Fruit fly (Drosophila melanogaster) whole organism, embryonic: Measurements from ENCODE around the gene CG13070.

Source experiments
- Ada2b ChIP-seq: fragments of 200-800 bp; sonication (Bioruptor generic); IDR thresholded peaks from 2 replicates; pipeline ENCODE4 v1.3.6; 2022; ENCODE audit warnings: missing biosample characterization, missing genetic modification characterization
- Aef1 ChIP-seq: fragments of 200-800 bp; sonication (Bioruptor generic); IDR thresholded peaks from 3 replicates; pipeline ENCODE4 v1.3.6; 2022; ENCODE audit warnings: missing biosample characterization, missing genetic modification characterization
- B-H1 ChIP-seq: fragments of 200-800 bp; sonication (Bioruptor generic); IDR thresholded peaks from 3 replicates; pipeline ENCODE4 v1.3.6; 2022; ENCODE audit warnings: missing biosample characterization, missing genetic modification characterization
- Bdp1 ChIP-seq: fragments of 200-800 bp; sonication (Bioruptor generic); optimal IDR thresholded peaks from 3 replicates; lab custom pipeline; 2016; ENCODE audit warnings: missing biosample characterization, missing genetic modification characterization
- CG10321 ChIP-seq: fragments of 200-800 bp; sonication (Bioruptor generic); IDR thresholded peaks from 2 replicates; pipeline ENCODE4 v1.3.6; 2022; ENCODE audit warnings: missing biosample characterization, missing genetic modification characterization
- CG10366 ChIP-seq: fragments of 200-800 bp; sonication (Bioruptor generic); IDR thresholded peaks from 2 replicates; pipeline ENCODE4 v1.3.6; 2022; ENCODE audit warnings: missing biosample characterization, missing genetic modification characterization
- CG10654 ChIP-seq: fragments of 200-800 bp; sonication (Bioruptor generic); optimal IDR thresholded peaks from 2 replicates; lab custom pipeline; 2016; ENCODE audit warnings: missing biosample characterization, missing genetic modification characterization
- CG12104 ChIP-seq: fragments of 200-800 bp; sonication (Bioruptor generic); optimal IDR thresholded peaks from 3 replicates; lab custom pipeline; 2016; ENCODE audit warnings: missing biosample characterization, missing genetic modification characterization
- CG12219 ChIP-seq: fragments of 200-800 bp; sonication (Bioruptor generic); optimal IDR thresholded peaks from 3 replicates; lab custom pipeline; 2018; ENCODE audit warnings: missing biosample characterization, mild to moderate bottlenecking, missing genetic modification characterization
- CG13296 ChIP-seq: fragments of 200-800 bp; sonication (Bioruptor generic); optimal IDR thresholded peaks from 3 replicates; lab custom pipeline; 2018; ENCODE audit warnings: missing biosample characterization, mild to moderate bottlenecking, missing genetic modification characterization
- CG14050 ChIP-seq: fragments of 200-800 bp; sonication (Bioruptor generic); IDR thresholded peaks from 3 replicates; pipeline ENCODE4 v1.3.6; 2022; ENCODE audit warnings: missing biosample characterization, missing genetic modification characterization
- CG15269 ChIP-seq: fragments of 200-800 bp; sonication (Bioruptor generic); optimal IDR thresholded peaks from 2 replicates; lab custom pipeline; 2018; ENCODE audit warnings: missing biosample characterization, mild to moderate bottlenecking, missing genetic modification characterization, moderate library complexity
- CG1603 ChIP-seq: fragments of 200-800 bp; sonication (Bioruptor generic); optimal IDR thresholded peaks from 2 replicates; lab custom pipeline; 2019; ENCODE audit warnings: missing biosample characterization, mild to moderate bottlenecking, missing genetic modification characterization, moderate library complexity
- CG17385 ChIP-seq: fragments of 200-800 bp; sonication (Bioruptor generic); optimal IDR thresholded peaks from 3 replicates; lab custom pipeline; 2018; ENCODE audit warnings: missing biosample characterization, mild to moderate bottlenecking, missing genetic modification characterization
- CG30403 ChIP-seq: fragments of 200-800 bp; sonication (Bioruptor generic); optimal IDR thresholded peaks from 3 replicates; lab custom pipeline; 2016; ENCODE audit warnings: missing biosample characterization, missing genetic modification characterization
- CG34422 ChIP-seq: fragments of 200-800 bp; sonication (Bioruptor generic); IDR thresholded peaks from 3 replicates; pipeline ENCODE4 v1.3.6; 2022; ENCODE audit warnings: missing biosample characterization, missing genetic modification characterization
- CG4730 ChIP-seq: fragments of 200-800 bp; sonication (Bioruptor generic); IDR thresholded peaks from 2 replicates; pipeline ENCODE4 v1.3.6; 2022; ENCODE audit warnings: missing biosample characterization, missing genetic modification characterization
- CG4854 ChIP-seq: fragments of 200-800 bp; sonication (Bioruptor generic); optimal IDR thresholded peaks from 2 replicates; lab custom pipeline; 2016; ENCODE audit warnings: missing biosample characterization, missing genetic modification characterization, inconsistent platforms
- CG7357 ChIP-seq: fragments of 200-800 bp; sonication (Bioruptor generic); IDR thresholded peaks from 3 replicates; pipeline ENCODE4 v1.3.6; 2022; ENCODE audit warnings: missing biosample characterization, missing genetic modification characterization
- CG7839 ChIP-seq: fragments of 200-800 bp; sonication (Bioruptor generic); optimal IDR thresholded peaks from 3 replicates; lab custom pipeline; 2018; ENCODE audit warnings: missing biosample characterization, mild to moderate bottlenecking, missing genetic modification characterization, moderate library complexity
- CG9437 ChIP-seq: fragments of 200-800 bp; sonication (Bioruptor generic); optimal IDR thresholded peaks from 2 replicates; lab custom pipeline; 2018; ENCODE audit warnings: missing biosample characterization, mild to moderate bottlenecking, missing genetic modification characterization
- E2f2 ChIP-seq: fragments of 200-800 bp; sonication (Bioruptor generic); IDR thresholded peaks from 2 replicates; pipeline ENCODE4 v1.3.6; 2022; ENCODE audit warnings: missing biosample characterization, missing genetic modification characterization
- Hr3 ChIP-seq: fragments of 200-800 bp; sonication (Bioruptor generic); optimal IDR thresholded peaks from 3 replicates; lab custom pipeline; 2016; ENCODE audit warnings: missing biosample characterization, missing genetic modification characterization
- Hr51 ChIP-seq, 2 experiments: fragments of 200-800 bp; sonication (Bioruptor generic); optimal IDR thresholded peaks; 2 replicates in 1 of 2; 3 replicates in 1 of 2; lab custom pipeline; 2016 to 2018; ENCODE audit warnings: missing biosample characterization in 2 of 2, missing genetic modification characterization in 2 of 2, mild to moderate bottlenecking in 1 of 2, moderate library complexity in 1 of 2
- Lhr ChIP-seq: fragments of 200-800 bp; sonication (Bioruptor generic); optimal IDR thresholded peaks from 3 replicates; lab custom pipeline; 2017; ENCODE audit warnings: mild to moderate bottlenecking, missing biosample characterization, missing genetic modification reagents, missing genetic modification characterization
- Meics ChIP-seq: fragments of 200-800 bp; sonication (Bioruptor generic); optimal IDR thresholded peaks from 2 replicates; lab custom pipeline; 2017; ENCODE audit warnings: missing biosample characterization, mild to moderate bottlenecking, missing genetic modification characterization
- Nf-YA ChIP-seq: fragments of 200-800 bp; sonication (Bioruptor generic); IDR thresholded peaks from 2 replicates; pipeline ENCODE4 v1.3.6; 2022; ENCODE audit warnings: missing biosample characterization, missing genetic modification characterization
- Oli ChIP-seq: fragments of 200-800 bp; sonication (Bioruptor generic); optimal IDR thresholded peaks from 2 replicates; lab custom pipeline; 2018; ENCODE audit warnings: missing biosample characterization, mild to moderate bottlenecking, missing genetic modification characterization, moderate library complexity
- Sox102F ChIP-seq: fragments of 200-800 bp; sonication (Bioruptor generic); optimal IDR thresholded peaks from 2 replicates; lab custom pipeline; 2018; ENCODE audit warnings: missing biosample characterization, mild to moderate bottlenecking, missing genetic modification characterization, moderate library complexity
- ap ChIP-seq: fragments of 200-800 bp; sonication (Bioruptor generic); IDR thresholded peaks from 2 replicates; pipeline ENCODE4 v1.3.6; 2022; ENCODE audit warnings: missing biosample characterization, missing genetic modification characterization
- az2 ChIP-seq: fragments of 200-800 bp; sonication (Bioruptor generic); optimal IDR thresholded peaks from 3 replicates; lab custom pipeline; 2016; ENCODE audit warnings: missing biosample characterization, missing genetic modification characterization
- bowl ChIP-seq: fragments of 200-800 bp; sonication (Bioruptor generic); IDR thresholded peaks from 2 replicates; pipeline ENCODE4 v1.3.6; 2022; ENCODE audit warnings: missing biosample characterization, missing genetic modification characterization
- dpn ChIP-seq, 2 experiments: fragments of 200-800 bp; sonication (Bioruptor generic); optimal IDR thresholded peaks; 3 replicates each; lab custom pipeline; 2016; ENCODE audit warnings: missing biosample characterization in 2 of 2, missing genetic modification characterization in 2 of 2
- dysf ChIP-seq: fragments of 200-800 bp; sonication (Bioruptor generic); IDR thresholded peaks from 3 replicates; pipeline ENCODE4 v1.3.6; 2022; ENCODE audit warnings: missing biosample characterization, missing genetic modification characterization
- ems ChIP-seq: fragments of 200-800 bp; sonication (Bioruptor generic); optimal IDR thresholded peaks from 3 replicates; lab custom pipeline; 2016; ENCODE audit warnings: missing biosample characterization, missing genetic modification characterization
- esg ChIP-seq: fragments of 200-800 bp; sonication (Bioruptor generic); conservative IDR thresholded peaks from 2 replicates; pipeline ENCODE4 v1.3.6; 2022; ENCODE audit warnings: missing biosample characterization, missing genetic modification characterization
- fd3F ChIP-seq: fragments of 200-800 bp; sonication (Bioruptor generic); optimal IDR thresholded peaks from 2 replicates; lab custom pipeline; 2018; ENCODE audit warnings: missing biosample characterization, mild to moderate bottlenecking, missing genetic modification characterization, moderate library complexity
- lab ChIP-seq: fragments of 200-800 bp; sonication (Bioruptor generic); optimal IDR thresholded peaks from 3 replicates; lab custom pipeline; 2017; ENCODE audit warnings: missing biosample characterization, missing genetic modification characterization, mild to moderate bottlenecking, moderate library complexity, missing genetic modification reagents
- onecut ChIP-seq: fragments of 200-800 bp; sonication (Bioruptor generic); IDR thresholded peaks from 2 replicates; pipeline ENCODE4 v1.3.6; 2022; ENCODE audit warnings: missing biosample characterization, missing genetic modification characterization
- pan ChIP-seq, 4 experiments: fragments of >200 bp in 3 of 4; fragments of 200-800 bp in 1 of 4; sonication (Bioruptor generic) in 1 of 4; optimal IDR thresholded peaks in 3 of 4; IDR thresholded peaks in 1 of 4; 2 replicates each; pipeline versions ENCODE4 v1.3.6 to Lab custom; 2017 to 2022; ENCODE audit warnings: missing biosample characterization in 2 of 4, missing genetic modification characterization in 2 of 4, mixed read lengths in 1 of 4
- ranshi ChIP-seq: fragments of 200-800 bp; sonication (Bioruptor generic); IDR thresholded peaks from 2 replicates; pipeline ENCODE4 v1.3.6; 2022; ENCODE audit warnings: missing biosample characterization, missing genetic modification characterization
- row ChIP-seq: fragments of 200-800 bp; sonication (Bioruptor generic); IDR thresholded peaks from 3 replicates; pipeline ENCODE4 v1.3.6; 2022; ENCODE audit warnings: missing biosample characterization, missing genetic modification characterization
- sim ChIP-seq: fragments of 200-800 bp; sonication (Bioruptor generic); IDR thresholded peaks from 2 replicates; pipeline ENCODE4 v1.3.6; 2022; ENCODE audit warnings: missing biosample characterization, missing genetic modification characterization
- so ChIP-seq: fragments of 200-800 bp; sonication (Bioruptor generic); IDR thresholded peaks from 3 replicates; pipeline ENCODE4 v1.3.6; 2022; ENCODE audit warnings: missing biosample characterization, missing genetic modification characterization
- stc ChIP-seq: fragments of 200-800 bp; sonication (Bioruptor generic); IDR thresholded peaks from 2 replicates; pipeline ENCODE4 v1.3.6; 2022; ENCODE audit warnings: missing biosample characterization, missing genetic modification characterization
- tap ChIP-seq: fragments of 200-800 bp; optimal IDR thresholded peaks from 3 replicates; lab custom pipeline; 2019; ENCODE audit warnings: missing biosample characterization, mild to moderate bottlenecking, missing genetic modification characterization, moderate library complexity
- tgo ChIP-seq: fragments of 200-800 bp; sonication (Bioruptor generic); IDR thresholded peaks from 3 replicates; pipeline ENCODE4 v1.3.6; 2022; ENCODE audit warnings: missing biosample characterization, missing genetic modification characterization
- tio ChIP-seq: fragments of 200-800 bp; sonication (Bioruptor generic); optimal IDR thresholded peaks from 2 replicates; lab custom pipeline; 2017; ENCODE audit warnings: missing biosample characterization, missing genetic modification characterization, inconsistent platforms
- unpg ChIP-seq: fragments of 200-800 bp; sonication (Bioruptor generic); optimal IDR thresholded peaks from 3 replicates; lab custom pipeline; 2018; ENCODE audit warnings: missing biosample characterization, mild to moderate bottlenecking, missing genetic modification characterization, moderate library complexity

The CG13070 gene

dm6 chr3L:16289067-16289466, 25.9 kb downstream of the CG13070 start (continued):
- TF ChIP-seq Hr51 (GFP tag; optimal IDR thresholded peaks at IDR 0.05; lab: Kevin White, UChicago), result peak in 1 of 2 experiments; percentile 69
- TF ChIP-seq Meics, result peak; percentile 39
- TF ChIP-seq Nf-YA, result 0 out of 2 replicates have a peak, but pooled peaks have one; percentile 20
- TF ChIP-seq CG15269, result peak; percentile 67
- peak; percentile 31 for TF ChIP-seq Sox102F
- TF ChIP-seq CG1603 (tag; lab: Kevin White, UChicago), result no peak
- peak; percentile 2 for TF ChIP-seq CG10654
- no peak for TF ChIP-seq pan (optimal IDR thresholded peaks at IDR 0.05; lab: Kevin White, UChicago)
- TF ChIP-seq pan (GFP tag; optimal IDR thresholded peaks at IDR 0.05 in 1 of 2, IDR thresholded peaks at IDR 0.05 in 1 of 2), result peak in 1 of 2 experiments; percentile 37
- 0 out of 2 replicates have a peak, but pooled peaks have one; percentile 26 for TF ChIP-seq stc (GFP tag; lab: Robert Waterston, UW)
- peak; percentile 64; the same call in 1 of the 2 replicates for TF ChIP-seq esg
- peak; percentile 58; the same call in 1 of the 2 replicates for TF ChIP-seq Ada2b (GFP tag; lab: Robert Waterston, UW)
- peak; percentile 5 for TF ChIP-seq tio (GFP tag; lab: Kevin White, UChicago)
- TF ChIP-seq CG30403, result peak; percentile 48
- 0 out of 2 replicates have a peak, but pooled peaks have one; percentile 28 for TF ChIP-seq ranshi (GFP tag; lab: Robert Waterston, UW)
- TF ChIP-seq tgo (GFP tag; lab: Robert Waterston, UW), result peak; percentile 43; the same call in 1 of the 3 replicates
- 0 out of 3 replicates have a peak, but pooled peaks have one; percentile 21 for TF ChIP-seq CG7357
- peak; percentile 39 for TF ChIP-seq CG7839
- peak in 1 of 2 experiments; percentile 38 for TF ChIP-seq dpn (GFP tag; optimal IDR thresholded peaks at IDR 0.05; lab: Kevin White, UChicago)
- peak; percentile 39 for TF ChIP-seq CG13296 (GFP tag; lab: Kevin White, UChicago)
- 0 out of 2 replicates have a peak, but pooled peaks have one; percentile 9 for TF ChIP-seq CG10321 (GFP tag; lab: Robert Waterston, UW)
- TF ChIP-seq Oli (tag; lab: Kevin White, UChicago), result peak; percentile 61
- TF ChIP-seq CG10366 (GFP tag; lab: Robert Waterston, UW), result no peak; the same call in 1 of the 2 replicates
- TF ChIP-seq Lhr (GFP tag; lab: Kevin White, UChicago), result no peak
- TF ChIP-seq CG9437, result peak; percentile 25
- TF ChIP-seq CG14050 (GFP tag; lab: Robert Waterston, UW), result no peak
- TF ChIP-seq CG12219, result no peak
- peak; percentile 31 for TF ChIP-seq az2 (GFP tag; lab: Kevin White, UChicago)
- peak; percentile 34; the same call in 1 of the 3 replicates for TF ChIP-seq row (GFP tag; lab: Robert Waterston, UW)
- TF ChIP-seq ems (GFP tag; lab: Kevin White, UChicago), result no peak
- TF ChIP-seq so (GFP tag; lab: Robert Waterston, UW), result peak; percentile 58; the same call in 2 of the 3 replicates
- peak; percentile 50; the same call in 1 of the 2 replicates for TF ChIP-seq CG4730 (GFP tag; lab: Robert Waterston, UW)
- TF ChIP-seq CG4854 (GFP tag; lab: Kevin White, UChicago), result no peak
- TF ChIP-seq E2f2 (GFP tag; lab: Robert Waterston, UW), result peak; percentile 22; the same call in 1 of the 2 replicates
- no peak for TF ChIP-seq sim (GFP tag; lab: Robert Waterston, UW)
- peak; percentile 61; the same call in 2 of the 3 replicates for TF ChIP-seq dysf
- TF ChIP-seq CG12104 (GFP tag; lab: Kevin White, UChicago), result no peak
- TF ChIP-seq unpg, result peak; percentile 59
- 0 out of 2 replicates have a peak, but pooled peaks have one; percentile 7 for TF ChIP-seq onecut (GFP tag; lab: Robert Waterston, UW)
- peak; percentile 19 for TF ChIP-seq lab (GFP tag; lab: Kevin White, UChicago)
- peak; percentile 50; the same call in 1 of the 3 replicates for TF ChIP-seq CG34422 (GFP tag; lab: Robert Waterston, UW)
- peak; percentile 65 for TF ChIP-seq ap
- TF ChIP-seq bowl (GFP tag; lab: Robert Waterston, UW), result no peak
- peak; percentile 5 for TF ChIP-seq tap (tag; lab: Kevin White, UChicago)
- peak; percentile 13 for TF ChIP-seq CG17385 (GFP tag; lab: Kevin White, UChicago)
- TF ChIP-seq Aef1 (GFP tag; lab: Robert Waterston, UW), result 0 out of 3 replicates have a peak, but pooled peaks have one; percentile 16
- peak; percentile 24 for TF ChIP-seq Hr3 (GFP tag; lab: Kevin White, UChicago)
- no peak for TF ChIP-seq Bdp1 (GFP tag; lab: Kevin White, UChicago)
- TF ChIP-seq B-H1, result 0 out of 3 replicates have a peak, but pooled peaks have one; percentile 16
- peak; percentile 36 for TF ChIP-seq fd3F (GFP tag; lab: Kevin White, UChicago)
